Fruit fly (Drosophila melanogaster) whole organism, wandering third instar larva: ENCODE data around the gene CG14982.

Source experiments
- CG32264 ChIP-seq: fragments of 200-800 bp; sonication (Bioruptor generic); optimal IDR thresholded peaks from 2 replicates; lab custom pipeline; 2016; ENCODE audit warnings: missing biosample characterization, missing genetic modification characterization
- usp ChIP-seq: fragments of >200 bp; optimal IDR thresholded peaks from 2 replicates; lab custom pipeline; 2017; ENCODE audit warnings: missing biosample characterization, missing genetic modification characterization

dm6 chr3L:3898978-3899377, 43.5 kb upstream of the CG14982 start, which contains the start of gene Ccz1:
- TF ChIP-seq CG32264 (peak; percentile 51), usp (GFP tag; lab: Kevin White, UChicago) (no peak)
